Fruit fly (Drosophila melanogaster): Measurements from ENCODE around the gene Poxm.

- TF ChIP-seq Sox102F (GFP tag; optimal IDR thresholded peaks at IDR 0.05) (no peak), Lpt (GFP tag; optimal IDR thresholded peaks at IDR 0.05) (no peak), Gug (GFP tag; IDR thresholded peaks at IDR 0.05) (no peak), CG32006 (GFP tag; optimal IDR thresholded peaks at IDR 0.05) (no peak), Sox15 (GFP tag; optimal IDR thresholded peaks at IDR 0.05) (no peak), CG11902 (GFP tag; optimal IDR thresholded peaks at IDR 0.05) (no peak)
Measured at dm6 chr3R:8312037-8312436, 21.6 kb downstream of the Poxm start, which contains the start of the genes CG11694 and CG11698.

Data from whole organism, prepupa.